Worm (Caenorhabditis elegans): ENCODE measurements around the gene aak-1.

- TF ChIP-seq tab-1 (GFP tag; IDR thresholded peaks at IDR 0.05) (no peak), flt-1 (GFP tag; IDR thresholded peaks at IDR 0.05) (no peak), T22C8.4 (GFP tag; IDR thresholded peaks at IDR 0.05) (no peak), ztf-29 (GFP tag; IDR thresholded peaks at IDR 0.05) (no peak)
These were observed 11.0 kb upstream of the aak-1 start, which contains the start of gene K02D10.3 for ce11 chrIII:8771851-8772250.
